Fruit fly (Drosophila melanogaster): ENCODE measurements around the gene CG4459.

CG4459 gene

dm6 chr3R:19934840-19935776, 6.7 kb upstream of the CG4459 start, which contains the start of gene mira:
mira (minus strand) TSS chr3R:19935120.
- TF ChIP-seq CG6854 (GFP tag; optimal IDR thresholded peaks at IDR 0.05) (no peak), Sox102F (GFP tag; optimal IDR thresholded peaks at IDR 0.05) (no peak), CG11902 (GFP tag; optimal IDR thresholded peaks at IDR 0.05) (no peak), Hr38 (GFP tag; optimal IDR thresholded peaks at IDR 0.05) (no peak), svp (GFP tag) (no peak), CG16779 (tag; optimal IDR thresholded peaks at IDR 0.05) (no peak), Sox14 (GFP tag; optimal IDR thresholded peaks at IDR 0.05) (no peak), Eip75B (GFP tag; optimal IDR thresholded peaks at IDR 0.05) (no peak), CG15336 (GFP tag; IDR thresholded peaks at IDR 0.05) (no peak), fd59A (GFP tag; optimal IDR thresholded peaks at IDR 0.05) (no peak), CG4318 (GFP tag; optimal IDR thresholded peaks at IDR 0.05) (no peak), cyc (GFP tag; optimal IDR thresholded peaks at IDR 0.05) (no peak), CG6792 (GFP tag; optimal IDR thresholded peaks at IDR 0.05) (no peak), Met (GFP tag; optimal IDR thresholded peaks at IDR 0.05) (no peak), dsx (GFP tag; optimal IDR thresholded peaks at IDR 0.05; ENCODE audit: poor library complexity, severe bottlenecking) (no peak), dac (GFP tag; optimal IDR thresholded peaks at IDR 0.05) (no peak), Ets21C (GFP tag; optimal IDR thresholded peaks at IDR 0.05) (no peak)

- TF ChIP-seq Sox14 (GFP tag; optimal IDR thresholded peaks at IDR 0.05) (no peak), CG8119 (GFP tag; IDR thresholded peaks at IDR 0.05) (no peak), Ets21C (GFP tag; optimal IDR thresholded peaks at IDR 0.05) (no peak), net (GFP tag; optimal IDR thresholded peaks at IDR 0.05) (no peak), CG6276 (GFP tag; optimal IDR thresholded peaks at IDR 0.05) (no peak), Blimp-1 (GFP tag; optimal IDR thresholded peaks at IDR 0.05) (no peak), fd59A (GFP tag; optimal IDR thresholded peaks at IDR 0.05) (no peak), CG11762 (GFP tag; optimal IDR thresholded peaks at IDR 0.05; ENCODE audit: insufficient read depth) (no peak), CG31627 (GFP tag; optimal IDR thresholded peaks at IDR 0.05) (no peak), Smox (GFP tag; optimal IDR thresholded peaks at IDR 0.05) (no peak), Sox15 (GFP tag; optimal IDR thresholded peaks at IDR 0.05) (no peak), CG7368 (GFP tag; optimal IDR thresholded peaks at IDR 0.05) (no peak), salr (GFP tag; optimal IDR thresholded peaks at IDR 0.05) (no peak), achi (GFP tag; optimal IDR thresholded peaks at IDR 0.05) (no peak), CG15336 (GFP tag; IDR thresholded peaks at IDR 0.05) (no peak), CG6854 (GFP tag; optimal IDR thresholded peaks at IDR 0.05) (no peak), CG8632 (GFP tag; optimal IDR thresholded peaks at IDR 0.05) (no peak), CG32006 (GFP tag; optimal IDR thresholded peaks at IDR 0.05) (no peak)
These were observed 3.7 kb upstream of the CG4459 start for dm6 chr3R:19932169-19932568.

dm6 chr3R:19930913-19931706, 2.7 kb upstream of the CG4459 start:
- TF ChIP-seq OdsH (GFP tag; optimal IDR thresholded peaks at IDR 0.05) (no peak), CG7368 (GFP tag; optimal IDR thresholded peaks at IDR 0.05) (no peak), CG6276 (GFP tag; optimal IDR thresholded peaks at IDR 0.05) (no peak), Met (GFP tag; optimal IDR thresholded peaks at IDR 0.05) (no peak), Hr4 (GFP tag; optimal IDR thresholded peaks at IDR 0.05) (no peak), Eip93F (GFP tag; optimal IDR thresholded peaks at IDR 0.05) (no peak), CG16779 (tag; optimal IDR thresholded peaks at IDR 0.05) (no peak), Sox15 (GFP tag; optimal IDR thresholded peaks at IDR 0.05) (no peak), CG6163 (GFP tag; IDR thresholded peaks at IDR 0.05) (no peak), dsx (GFP tag; optimal IDR thresholded peaks at IDR 0.05; ENCODE audit: poor library complexity, severe bottlenecking) (no peak), CG4318 (GFP tag; optimal IDR thresholded peaks at IDR 0.05) (no peak), CG10631 (GFP tag; optimal IDR thresholded peaks at IDR 0.05) (no peak), achi (GFP tag; optimal IDR thresholded peaks at IDR 0.05) (no peak), fd85E (GFP tag; optimal IDR thresholded peaks at IDR 0.05) (no peak), ss (GFP tag; optimal IDR thresholded peaks at IDR 0.05) (no peak), CG6854 (GFP tag; optimal IDR thresholded peaks at IDR 0.05) (no peak), spab (GFP tag; optimal IDR thresholded peaks at IDR 0.05) (no peak), Lpt (GFP tag; optimal IDR thresholded peaks at IDR 0.05) (no peak), CG8319 (GFP tag; optimal IDR thresholded peaks at IDR 0.05) (no peak), Smox (GFP tag; optimal IDR thresholded peaks at IDR 0.05) (no peak)

Data from whole organism, prepupa.